Worm (Caenorhabditis elegans) whole organism, L4/young adult: ENCODE measurements around the gene F54H12.2.

Experiments used
- W03F9.2 ChIP-seq: fragments of 150-350 bp; optimal IDR thresholded peaks from 2 replicates; lab custom pipeline; 2014; ENCODE audit warnings: missing biosample characterization, missing genetic modification characterization
- dao-5 ChIP-seq: sonication (generic microtip); optimal IDR thresholded peaks from 2 replicates; lab custom pipeline; 2016; ENCODE audit warnings: missing genotype, missing genetic modification characterization, moderate library complexity, missing compliant biosample characterization
- him-1 ChIP-seq: sonication (generic microtip); optimal IDR thresholded peaks from 2 replicates; lab custom pipeline; 2016; ENCODE audit warnings: missing genotype, missing genetic modification reagents, missing genetic modification characterization, missing compliant biosample characterization

DNA sequence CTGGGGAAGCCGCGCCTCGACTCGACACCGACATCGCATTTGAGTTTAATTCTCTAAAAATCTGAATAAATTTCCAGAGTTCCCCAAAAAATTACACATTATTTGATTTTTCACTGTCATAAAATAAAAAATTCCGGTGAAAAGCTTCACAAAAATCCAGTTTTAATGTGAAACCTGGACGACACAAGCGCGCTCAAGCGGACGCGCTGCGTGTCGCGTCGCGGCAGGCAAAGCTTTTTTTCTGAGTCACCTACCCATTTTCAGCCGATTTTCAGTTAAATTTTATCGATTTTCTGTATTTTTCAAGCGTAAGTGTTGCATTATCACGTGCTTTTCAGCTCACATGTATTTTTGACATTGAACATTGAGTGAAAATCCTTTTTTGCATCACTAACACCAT, 45.4 kb downstream of the F54H12.2 start, which contains the start of gene cit-1.1:
- TF ChIP-seq him-1 (no peak), dao-5 (tag; lab: Kevin White, UChicago) (no peak), W03F9.2 (tag; lab: Kevin White, UChicago) (peak; percentile 27)
